Worm (Caenorhabditis elegans) whole organism, L1 larva: ENCODE measurements around the gene C08G5.6.

ENCODE experiments used
- C04F5.9 ChIP-seq: sonication (generic microtip); optimal IDR thresholded peaks from 2 replicates; lab custom pipeline; 2016; ENCODE audit warnings: missing genetic modification characterization, missing compliant biosample characterization
- C16A3.4 ChIP-seq: fragments of 150-350 bp; optimal IDR thresholded peaks from 2 replicates; lab custom pipeline; 2014; ENCODE audit warnings: missing biosample characterization, missing genetic modification characterization
- F16B12.6 ChIP-seq: fragments of 150-350 bp; optimal IDR thresholded peaks from 2 replicates; lab custom pipeline; 2014; ENCODE audit warnings: missing biosample characterization, missing genetic modification characterization
- fkh-4 ChIP-seq: sonication (generic microtip); optimal IDR thresholded peaks from 2 replicates; lab custom pipeline; 2016; ENCODE audit warnings: missing compliant biosample characterization, missing genetic modification characterization, borderline replicate concordance
- fos-1 ChIP-seq: fragments of 150-350 bp; optimal IDR thresholded peaks from 2 replicates; lab custom pipeline; 2014; ENCODE audit warnings: missing biosample characterization, missing genetic modification characterization
- hlh-4 ChIP-seq: sonication (generic microtip); optimal IDR thresholded peaks from 2 replicates; lab custom pipeline; 2016; ENCODE audit warnings: mild to moderate bottlenecking, missing genetic modification characterization, missing compliant biosample characterization
- lin-39 ChIP-seq: fragments of 150-350 bp; optimal IDR thresholded peaks from 2 replicates; lab custom pipeline; 2014; ENCODE audit warnings: missing biosample characterization, missing genetic modification reagents, missing genetic modification characterization
- lsy-2 ChIP-seq, 2 experiments: fragments of 150-350 bp; optimal IDR thresholded peaks; 2 replicates each; lab custom pipeline; 2014; ENCODE audit warnings: missing biosample characterization in 2 of 2, missing genetic modification characterization in 2 of 2
- nhr-77 ChIP-seq: fragments of 150-350 bp; optimal IDR thresholded peaks from 2 replicates; lab custom pipeline; 2014; ENCODE audit warnings: missing biosample characterization, missing genetic modification characterization
- pag-3 ChIP-seq: sonication (generic microtip); optimal IDR thresholded peaks from 2 replicates; lab custom pipeline; 2017; ENCODE audit warnings: missing genetic modification characterization, mild to moderate bottlenecking, missing compliant biosample characterization, antibody characterized with exemption, borderline replicate concordance; ENCODE audit not compliant: insufficient read depth
- snpc-4 ChIP-seq: fragments of 150-350 bp; optimal IDR thresholded peaks from 2 replicates; lab custom pipeline; 2014; ENCODE audit warnings: missing biosample characterization, missing genetic modification characterization
- sptf-1 ChIP-seq: fragments of 150-350 bp; optimal IDR thresholded peaks from 2 replicates; lab custom pipeline; 2014; ENCODE audit warnings: missing biosample characterization, missing genetic modification characterization

DNA sequence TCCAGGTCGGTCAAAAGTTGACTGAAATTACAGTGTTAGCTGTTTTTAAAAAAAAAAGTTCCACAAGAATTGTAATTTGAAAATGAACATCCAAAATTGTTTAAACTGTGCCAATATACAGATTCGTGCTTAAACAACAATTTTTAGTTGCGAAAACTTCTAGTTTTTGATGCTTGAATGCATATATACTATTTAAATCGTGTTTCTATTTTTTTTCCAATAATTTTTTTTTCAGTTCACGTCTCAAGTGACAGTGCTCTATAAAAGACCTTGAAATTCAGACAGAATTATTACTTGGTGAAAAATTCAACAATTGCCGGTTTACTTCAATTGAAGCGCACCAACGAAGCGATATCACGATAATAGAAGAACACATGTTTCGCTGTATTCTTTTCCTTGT lies 16.6 kb downstream of the C08G5.6 start, which contains the start of gene F46F5.16:
- TF ChIP-seq C16A3.4 (tag; lab: Kevin White, UChicago) = no peak
- no peak for TF ChIP-seq hlh-4 (tag; lab: Kevin White, UChicago)
- no peak for TF ChIP-seq lsy-2 (tag; optimal IDR thresholded peaks at IDR 0.05; lab: Kevin White, UChicago)
- no peak for TF ChIP-seq F16B12.6
- TF ChIP-seq pag-3 (tag; lab: Kevin White, UChicago) = no peak
- TF ChIP-seq nhr-77 (tag; lab: Kevin White, UChicago) = no peak
- no peak for TF ChIP-seq snpc-4 (tag; lab: Kevin White, UChicago)
- no peak for TF ChIP-seq lin-39 (tag; lab: Kevin White, UChicago)
- TF ChIP-seq sptf-1 (tag; lab: Kevin White, UChicago) = no peak
- no peak for TF ChIP-seq fkh-4
- TF ChIP-seq fos-1 (tag; lab: Kevin White, UChicago) = no peak
- no peak for TF ChIP-seq C04F5.9 (tag; lab: Kevin White, UChicago)
